Worm (Caenorhabditis elegans) whole organism, L3 larva: Measurements from ENCODE around the gene C24D10.2.

ENCODE experiments used
- R02D3.7 ChIP-seq: fragments of 150-350 bp; optimal IDR thresholded peaks from 2 replicates; lab custom pipeline; 2014; ENCODE audit warnings: missing biosample characterization, missing genetic modification characterization
- ZK546.5 ChIP-seq: sonication (generic microtip); optimal IDR thresholded peaks from 2 replicates; lab custom pipeline; 2017; ENCODE audit warnings: missing biosample characterization, missing genetic modification characterization
- aly-2 ChIP-seq: fragments of 150-350 bp; optimal IDR thresholded peaks from 2 replicates; lab custom pipeline; 2014; ENCODE audit warnings: missing biosample characterization, missing genetic modification characterization
- ama-1 ChIP-seq: fragments of 150-350 bp; optimal IDR thresholded peaks from 2 replicates; lab custom pipeline; 2018
- ceh-16 ChIP-seq: sonication (generic microtip); optimal IDR thresholded peaks from 2 replicates; lab custom pipeline; 2017; ENCODE audit warnings: missing biosample characterization, missing genetic modification characterization
- ceh-28 ChIP-seq: fragments of 150-350 bp; optimal IDR thresholded peaks from 2 replicates; lab custom pipeline; 2014; ENCODE audit warnings: missing biosample characterization, missing genetic modification reagents, missing genetic modification characterization
- ceh-82 ChIP-seq: fragments of 150-350 bp; optimal IDR thresholded peaks from 2 replicates; lab custom pipeline; 2014; ENCODE audit warnings: missing biosample characterization, missing genetic modification characterization
- daf-12 ChIP-seq: fragments of 150-350 bp; optimal IDR thresholded peaks from 2 replicates; lab custom pipeline; 2014; ENCODE audit warnings: missing biosample characterization, missing genetic modification reagents, missing genetic modification characterization
- egl-27 ChIP-seq: sonication (generic microtip); optimal IDR thresholded peaks from 4 replicates; lab custom pipeline; 2017; ENCODE audit warnings: missing biosample characterization, missing genetic modification reagents, missing genetic modification characterization
- egl-5 ChIP-seq: fragments of 150-350 bp; optimal IDR thresholded peaks from 2 replicates; lab custom pipeline; 2017; ENCODE audit warnings: missing biosample characterization, missing genetic modification reagents, missing genetic modification characterization, inconsistent platforms
- elt-1 ChIP-seq: fragments of 150-350 bp; optimal IDR thresholded peaks from 2 replicates; lab custom pipeline; 2014; ENCODE audit warnings: missing biosample characterization, missing genetic modification characterization
- elt-2 ChIP-seq: sonication (generic microtip); optimal IDR thresholded peaks from 2 replicates; lab custom pipeline; 2016; ENCODE audit warnings: missing genetic modification reagents, mild to moderate bottlenecking, missing genetic modification characterization, missing compliant biosample characterization
- elt-3 ChIP-seq, 3 experiments: fragments of 150-350 bp in 1 of 3; sonication (generic microtip) in 2 of 3; optimal IDR thresholded peaks; 2 replicates in 2 of 3; 4 replicates in 1 of 3; lab custom pipeline; 2014 to 2017; ENCODE audit warnings: missing biosample characterization in 3 of 3, missing genetic modification characterization in 3 of 3
- eor-1 ChIP-seq, 2 experiments: fragments of 150-350 bp; optimal IDR thresholded peaks; 2 replicates each; lab custom pipeline; 2014 to 2018; ENCODE audit warnings: missing biosample characterization in 2 of 2, missing genetic modification characterization in 2 of 2
- fkh-10 ChIP-seq: sonication (generic microtip); optimal IDR thresholded peaks from 2 replicates; lab custom pipeline; 2017; ENCODE audit warnings: missing biosample characterization, missing genetic modification reagents, missing genetic modification characterization
- hmg-11 ChIP-seq: sonication (generic microtip); optimal IDR thresholded peaks from 2 replicates; lab custom pipeline; 2016; ENCODE audit warnings: missing genetic modification characterization, missing compliant biosample characterization
- jun-1 ChIP-seq: fragments of 150-350 bp; optimal IDR thresholded peaks from 2 replicates; lab custom pipeline; 2014; ENCODE audit warnings: missing biosample characterization, missing genetic modification reagents, missing genetic modification characterization
- lin-39 ChIP-seq: fragments of 150-350 bp; optimal IDR thresholded peaks from 2 replicates; lab custom pipeline; 2018; ENCODE audit warnings: missing biosample characterization, missing genetic modification reagents, missing genetic modification characterization
- lsy-12 ChIP-seq: sonication (generic microtip); optimal IDR thresholded peaks from 2 replicates; lab custom pipeline; 2016; ENCODE audit warnings: mild to moderate bottlenecking, missing genetic modification characterization, missing compliant biosample characterization
- mdl-1 ChIP-seq: fragments of 150-350 bp; optimal IDR thresholded peaks from 2 replicates; lab custom pipeline; 2014; ENCODE audit warnings: missing biosample characterization, missing genetic modification characterization
- mml-1 ChIP-seq: fragments of 150-350 bp; sonication (generic microtip); optimal IDR thresholded peaks from 3 replicates; lab custom pipeline; 2014; ENCODE audit warnings: missing biosample characterization, missing genetic modification characterization
- nfya-1 ChIP-seq: sonication (generic microtip); optimal IDR thresholded peaks from 2 replicates; lab custom pipeline; 2017; ENCODE audit warnings: missing genetic modification characterization, mild to moderate bottlenecking, missing compliant biosample characterization, antibody characterized with exemption, moderate library complexity; ENCODE audit not compliant: insufficient read depth
- nhr-11 ChIP-seq: fragments of 150-350 bp; optimal IDR thresholded peaks from 2 replicates; lab custom pipeline; 2014; ENCODE audit warnings: missing biosample characterization, missing genetic modification characterization
- nhr-23 ChIP-seq: fragments of 150-350 bp; optimal IDR thresholded peaks from 2 replicates; lab custom pipeline; 2014; ENCODE audit warnings: missing biosample characterization, missing genetic modification reagents, missing genetic modification characterization
- nhr-25 ChIP-seq: sonication (generic microtip); optimal IDR thresholded peaks from 2 replicates; lab custom pipeline; 2017; ENCODE audit warnings: missing biosample characterization, missing genetic modification characterization
- nhr-28 ChIP-seq: fragments of 150-350 bp; optimal IDR thresholded peaks from 2 replicates; lab custom pipeline; 2014; ENCODE audit warnings: missing biosample characterization, missing genetic modification characterization
- nhr-43 ChIP-seq: sonication (generic microtip); optimal IDR thresholded peaks from 2 replicates; lab custom pipeline; 2016; ENCODE audit warnings: mild to moderate bottlenecking, missing genetic modification characterization, missing compliant biosample characterization; ENCODE audit not compliant: poor library complexity, severe bottlenecking
- nhr-77 ChIP-seq: fragments of 150-350 bp; optimal IDR thresholded peaks from 2 replicates; lab custom pipeline; 2014; ENCODE audit warnings: missing biosample characterization, missing genetic modification characterization
- pha-4 ChIP-seq: fragments of 150-350 bp; optimal IDR thresholded peaks from 2 replicates; lab custom pipeline; 2014; ENCODE audit warnings: missing biosample characterization, missing genetic modification reagents, missing genetic modification characterization
- pqm-1 ChIP-seq: fragments of 150-350 bp; optimal IDR thresholded peaks from 2 replicates; lab custom pipeline; 2017; ENCODE audit warnings: missing biosample characterization, missing genetic modification characterization, inconsistent platforms
- sea-2 ChIP-seq: fragments of 150-350 bp; sonication (generic microtip); optimal IDR thresholded peaks from 4 replicates; lab custom pipeline; 2014; ENCODE audit warnings: missing biosample characterization, missing genetic modification reagents, missing genetic modification characterization
- tbx-2 ChIP-seq: sonication (generic microtip); optimal IDR thresholded peaks from 2 replicates; lab custom pipeline; 2016; ENCODE audit warnings: mild to moderate bottlenecking, missing genetic modification characterization, missing compliant biosample characterization
- unc-39 ChIP-seq: sonication (generic microtip); optimal IDR thresholded peaks from 4 replicates; lab custom pipeline; 2017; ENCODE audit warnings: missing biosample characterization, missing genetic modification characterization
- ztf-4 ChIP-seq: fragments of 150-350 bp; optimal IDR thresholded peaks from 2 replicates; lab custom pipeline; 2014; ENCODE audit warnings: missing biosample characterization, missing genetic modification characterization

C24D10.2 gene

ce11 chrIV:5136523-5136922 lies 26.6 kb upstream of the C24D10.2 start:
- TF ChIP-seq nhr-23 (peak; percentile 63), daf-12 (tag; lab: Kevin White, UChicago) (no peak), nhr-25 (tag; lab: Kevin White, UChicago) (peak; percentile 41)

- TF ChIP-seq elt-1 (tag; lab: Kevin White, UChicago) (no peak), egl-5 (tag; lab: Kevin White, UChicago) (no peak), mml-1 (tag; lab: Kevin White, UChicago) (no peak), sea-2 (GFP tag; lab: Kevin White, UChicago) (no peak), nhr-11 (tag; lab: Kevin White, UChicago) (no peak), nhr-43 (tag; lab: Kevin White, UChicago) (no peak), elt-3 (tag; optimal IDR thresholded peaks at IDR 0.05; lab: Kevin White, UChicago) (no peak), nfya-1 (tag; lab: Kevin White, UChicago) (peak; percentile 43), aly-2 (no peak), ceh-82 (tag; lab: Kevin White, UChicago) (no peak), fkh-10 (GFP tag; lab: Kevin White, UChicago) (peak; percentile 90), nhr-28 (tag; lab: Kevin White, UChicago) (no peak), egl-27 (no peak), pha-4 (tag; lab: Kevin White, UChicago) (no peak), ama-1 (lab: Kevin White, UChicago) (peak; percentile 13), unc-39 (no peak), pqm-1 (tag; lab: Kevin White, UChicago) (no peak), nhr-77 (tag; lab: Kevin White, UChicago) (no peak), lin-39 (tag; lab: Kevin White, UChicago) (peak; percentile 43), nhr-25 (tag; lab: Kevin White, UChicago) (no peak), R02D3.7 (tag; lab: Kevin White, UChicago) (no peak), mdl-1 (tag; lab: Kevin White, UChicago) (no peak)
These were observed 25.3 kb upstream of the C24D10.2 start for ce11 chrIV:5137809-5138208.

ce11 chrIV:5139189-5139588 lies 23.9 kb upstream of the C24D10.2 start:
- peak; percentile 52 for TF ChIP-seq fkh-10 (GFP tag; lab: Kevin White, UChicago)
- TF ChIP-seq tbx-2 (tag; lab: Kevin White, UChicago): no peak
- TF ChIP-seq, all 47 proteins: peak for 1

ce11 chrIV:5139972-5140371 lies 23.2 kb upstream of the C24D10.2 start:
- TF ChIP-seq ceh-28 (tag; lab: Kevin White, UChicago): no peak
- peak in 1 of 3 experiments; percentile 28 for TF ChIP-seq elt-3 (tag; optimal IDR thresholded peaks at IDR 0.05; lab: Kevin White, UChicago)
- TF ChIP-seq, all 47 proteins: peak for 1

- TF ChIP-seq ceh-28 (tag; lab: Kevin White, UChicago) (no peak), hmg-11 (no peak), egl-5 (tag; lab: Kevin White, UChicago) (no peak), ztf-4 (tag; lab: Kevin White, UChicago) (no peak), jun-1 (tag; lab: Kevin White, UChicago) (no peak), nhr-77 (tag; lab: Kevin White, UChicago) (no peak), ceh-82 (tag; lab: Kevin White, UChicago) (no peak), nhr-43 (tag; lab: Kevin White, UChicago) (no peak), lsy-12 (no peak), ceh-16 (tag; lab: Kevin White, UChicago) (no peak), elt-2 (no peak), eor-1 (tag; optimal IDR thresholded peaks at IDR 0.05; lab: Kevin White, UChicago) (no peak), mdl-1 (tag; lab: Kevin White, UChicago) (no peak), egl-27 (no peak), ZK546.5 (tag; lab: Kevin White, UChicago) (no peak)
These were observed 13.3 kb upstream of the C24D10.2 start, which contains the start of gene C24D10.5 for ce11 chrIV:5149793-5150192. Gene C24D10.5, plus strand, starts transcription at chrIV:5150093.
